Fruit fly (Drosophila melanogaster) whole organism, prepupa: ENCODE measurements around the gene CG5418.
A peak's percentile ranks its signal among the peaks of the same experiment; 100 is the strongest.

ENCODE experiments used
- Blimp-1 ChIP-seq: fragments of 200-800 bp; sonication (Bioruptor generic); optimal IDR thresholded peaks from 3 replicates; lab custom pipeline; 2017; ENCODE audit warnings: missing biosample characterization, missing genetic modification characterization, mild to moderate bottlenecking, moderate library complexity, missing genetic modification reagents
- CG10631 ChIP-seq: fragments of 200-800 bp; sonication (Bioruptor generic); optimal IDR thresholded peaks from 2 replicates; lab custom pipeline; 2016; ENCODE audit warnings: missing biosample characterization, missing genetic modification characterization
- CG10669 ChIP-seq: fragments of 200-800 bp; sonication (Bioruptor generic); optimal IDR thresholded peaks from 3 replicates; lab custom pipeline; 2018; ENCODE audit warnings: missing biosample characterization, mild to moderate bottlenecking, missing genetic modification characterization, moderate library complexity
- CG11294 ChIP-seq: fragments of 200-800 bp; sonication (Bioruptor generic); IDR thresholded peaks from 2 replicates; pipeline ENCODE4 v1.3.6; 2022; ENCODE audit warnings: missing biosample characterization, missing genetic modification characterization
- CG11762 ChIP-seq: fragments of 200-800 bp; sonication (Bioruptor generic); optimal IDR thresholded peaks from 3 replicates; lab custom pipeline; 2016; ENCODE audit warnings: missing biosample characterization, missing genetic modification characterization; ENCODE audit not compliant: insufficient read depth
- CG11902 ChIP-seq: fragments of 200-800 bp; sonication (Bioruptor generic); optimal IDR thresholded peaks from 3 replicates; lab custom pipeline; 2016; ENCODE audit warnings: missing biosample characterization, missing genetic modification characterization
- CG15336 ChIP-seq: fragments of 200-800 bp; sonication (Bioruptor generic); IDR thresholded peaks from 2 replicates; pipeline ENCODE4 v1.3.6; 2022; ENCODE audit warnings: missing biosample characterization, missing genetic modification characterization
- CG1621 ChIP-seq: fragments of 200-800 bp; sonication (Bioruptor generic); optimal IDR thresholded peaks from 3 replicates; lab custom pipeline; 2018; ENCODE audit warnings: missing biosample characterization, mild to moderate bottlenecking, missing genetic modification characterization
- CG16779 ChIP-seq: fragments of 200-800 bp; sonication (Bioruptor generic); optimal IDR thresholded peaks from 3 replicates; lab custom pipeline; 2017; ENCODE audit warnings: missing biosample characterization, mild to moderate bottlenecking, missing genetic modification characterization
- CG3032 ChIP-seq: fragments of 200-800 bp; optimal IDR thresholded peaks from 2 replicates; lab custom pipeline; 2019; ENCODE audit warnings: missing biosample characterization, mild to moderate bottlenecking, missing genetic modification characterization, moderate library complexity
- CG32006 ChIP-seq: fragments of 200-800 bp; sonication (Bioruptor generic); optimal IDR thresholded peaks from 3 replicates; lab custom pipeline; 2017; ENCODE audit warnings: missing biosample characterization, mild to moderate bottlenecking, missing genetic modification characterization
- CG34406 ChIP-seq: fragments of 200-800 bp; sonication (Bioruptor generic); optimal IDR thresholded peaks from 3 replicates; lab custom pipeline; 2016; ENCODE audit warnings: missing biosample characterization, missing genetic modification characterization
- CG3919 ChIP-seq: fragments of 200-800 bp; sonication (Bioruptor generic); optimal IDR thresholded peaks from 3 replicates; lab custom pipeline; 2016; ENCODE audit warnings: missing biosample characterization, missing genetic modification characterization
- CG4318 ChIP-seq: fragments of 200-800 bp; sonication (Bioruptor generic); optimal IDR thresholded peaks from 3 replicates; lab custom pipeline; 2017; ENCODE audit warnings: missing biosample characterization, mild to moderate bottlenecking, missing genetic modification characterization
- CG6163 ChIP-seq: fragments of 200-800 bp; sonication (Bioruptor generic); IDR thresholded peaks from 3 replicates; pipeline ENCODE4 v1.3.6; 2022; ENCODE audit warnings: missing biosample characterization, missing genetic modification characterization
- CG6276 ChIP-seq: fragments of 200-800 bp; sonication (Bioruptor generic); optimal IDR thresholded peaks from 2 replicates; lab custom pipeline; 2017; ENCODE audit warnings: missing biosample characterization, mild to moderate bottlenecking, missing genetic modification characterization
- CG6792 ChIP-seq: fragments of 200-800 bp; sonication (Bioruptor generic); optimal IDR thresholded peaks from 3 replicates; lab custom pipeline; 2016; ENCODE audit warnings: missing biosample characterization, missing genetic modification characterization
- CG7368 ChIP-seq: fragments of 200-800 bp; sonication (Bioruptor generic); optimal IDR thresholded peaks from 3 replicates; lab custom pipeline; 2016; ENCODE audit warnings: missing biosample characterization, missing genetic modification characterization
- CG8119 ChIP-seq: fragments of 200-800 bp; sonication (Bioruptor generic); IDR thresholded peaks from 3 replicates; pipeline ENCODE4 v1.3.6; 2022; ENCODE audit warnings: missing biosample characterization, missing genetic modification characterization
- CG8632 ChIP-seq: fragments of 200-800 bp; sonication (Bioruptor generic); optimal IDR thresholded peaks from 3 replicates; lab custom pipeline; 2016; ENCODE audit warnings: missing biosample characterization, missing genetic modification characterization
- Eip75B ChIP-seq: fragments of 200-800 bp; sonication (Bioruptor generic); optimal IDR thresholded peaks from 3 replicates; lab custom pipeline; 2016; ENCODE audit warnings: missing biosample characterization, missing genetic modification characterization
- Eip78C ChIP-seq: fragments of 200-800 bp; sonication (Bioruptor generic); peaks from one replicate; lab custom pipeline; 2016; ENCODE audit warnings: missing biosample characterization, missing genetic modification characterization
- Ets21C ChIP-seq: fragments of 200-800 bp; sonication (Bioruptor generic); optimal IDR thresholded peaks from 3 replicates; lab custom pipeline; 2016; ENCODE audit warnings: missing biosample characterization, missing genetic modification characterization
- Ets96B ChIP-seq: fragments of 200-800 bp; optimal IDR thresholded peaks from 2 replicates; lab custom pipeline; 2019; ENCODE audit warnings: missing biosample characterization, mild to moderate bottlenecking, missing genetic modification characterization, moderate library complexity
- Gug ChIP-seq: fragments of 200-800 bp; sonication (Bioruptor generic); IDR thresholded peaks from 2 replicates; pipeline ENCODE4 v1.3.6; 2022; ENCODE audit warnings: missing biosample characterization, missing genetic modification characterization
- Hr38 ChIP-seq: sonication (Bioruptor generic); optimal IDR thresholded peaks from 2 replicates; lab custom pipeline; 2016; ENCODE audit warnings: missing biosample characterization, missing genetic modification characterization
- Hr39 ChIP-seq: fragments of 200-800 bp; sonication (Bioruptor generic); optimal IDR thresholded peaks from 2 replicates; lab custom pipeline; 2016; ENCODE audit warnings: missing biosample characterization, missing genetic modification characterization
- Hr4 ChIP-seq: fragments of 200-800 bp; sonication (Bioruptor generic); optimal IDR thresholded peaks from 3 replicates; lab custom pipeline; 2016; ENCODE audit warnings: missing biosample characterization, missing genetic modification characterization
- OdsH ChIP-seq: fragments of 200-800 bp; sonication (Bioruptor generic); optimal IDR thresholded peaks from 3 replicates; lab custom pipeline; 2016; ENCODE audit warnings: missing biosample characterization, missing genetic modification characterization
- Smox ChIP-seq: fragments of 200-800 bp; sonication (Bioruptor generic); optimal IDR thresholded peaks from 3 replicates; lab custom pipeline; 2016; ENCODE audit warnings: missing biosample characterization, missing genetic modification characterization
- Sox14 ChIP-seq: fragments of 200-800 bp; sonication (Bioruptor generic); optimal IDR thresholded peaks from 3 replicates; lab custom pipeline; 2016; ENCODE audit warnings: missing biosample characterization, missing genetic modification characterization
- achi ChIP-seq: fragments of 200-800 bp; sonication (Bioruptor generic); optimal IDR thresholded peaks from 3 replicates; lab custom pipeline; 2016; ENCODE audit warnings: missing biosample characterization, missing genetic modification characterization
- acj6 ChIP-seq: fragments of 200-800 bp; sonication (Bioruptor generic); optimal IDR thresholded peaks from 3 replicates; lab custom pipeline; 2016; ENCODE audit warnings: missing biosample characterization, missing genetic modification characterization
- cyc ChIP-seq: fragments of 200-800 bp; sonication (Bioruptor generic); optimal IDR thresholded peaks from 3 replicates; lab custom pipeline; 2016; ENCODE audit warnings: missing biosample characterization, missing genetic modification characterization
- dac ChIP-seq: fragments of 200-800 bp; sonication (Bioruptor generic); optimal IDR thresholded peaks from 2 replicates; lab custom pipeline; 2017; ENCODE audit warnings: missing biosample characterization, mild to moderate bottlenecking, missing genetic modification characterization
- eg ChIP-seq: fragments of 200-800 bp; sonication (Bioruptor generic); IDR thresholded peaks from 3 replicates; pipeline ENCODE4 v1.3.6; 2022; ENCODE audit warnings: missing biosample characterization, missing genetic modification characterization
- esn ChIP-seq: fragments of 200-800 bp; sonication (Bioruptor generic); optimal IDR thresholded peaks from 2 replicates; lab custom pipeline; 2016; ENCODE audit warnings: missing biosample characterization, mild to moderate bottlenecking, missing genetic modification characterization, moderate library complexity
- fd59A ChIP-seq: fragments of 200-800 bp; sonication (Bioruptor generic); optimal IDR thresholded peaks from 2 replicates; lab custom pipeline; 2017; ENCODE audit warnings: missing biosample characterization, mild to moderate bottlenecking, missing genetic modification characterization, missing genetic modification reagents
- fd85E ChIP-seq: fragments of 200-800 bp; sonication (Bioruptor generic); optimal IDR thresholded peaks from 3 replicates; lab custom pipeline; 2016; ENCODE audit warnings: missing biosample characterization, missing genetic modification characterization
- lz ChIP-seq: fragments of 200-800 bp; sonication (Bioruptor generic); optimal IDR thresholded peaks from 3 replicates; lab custom pipeline; 2016; ENCODE audit warnings: missing biosample characterization, missing genetic modification characterization
- net ChIP-seq: fragments of 200-800 bp; sonication (Bioruptor generic); optimal IDR thresholded peaks from 3 replicates; lab custom pipeline; 2016; ENCODE audit warnings: missing biosample characterization, missing genetic modification characterization
- pdm3 ChIP-seq: fragments of 200-800 bp; sonication (Bioruptor generic); optimal IDR thresholded peaks from 3 replicates; lab custom pipeline; 2016; ENCODE audit warnings: missing biosample characterization, missing genetic modification characterization
- salr ChIP-seq, 2 experiments: fragments of 200-800 bp; sonication (Bioruptor generic); optimal IDR thresholded peaks; 3 replicates each; lab custom pipeline; 2016 to 2018; ENCODE audit warnings: missing biosample characterization in 2 of 2, missing genetic modification characterization in 2 of 2, mild to moderate bottlenecking in 1 of 2
- spab ChIP-seq: fragments of 200-800 bp; sonication (Bioruptor generic); optimal IDR thresholded peaks from 2 replicates; lab custom pipeline; 2017; ENCODE audit warnings: missing biosample characterization, mild to moderate bottlenecking, missing genetic modification characterization, missing genetic modification reagents
- topi ChIP-seq: fragments of 200-800 bp; sonication (Bioruptor generic); optimal IDR thresholded peaks from 3 replicates; lab custom pipeline; 2016; ENCODE audit warnings: missing biosample characterization, missing genetic modification characterization
- vri ChIP-seq: fragments of 200-800 bp; sonication (Bioruptor generic); optimal IDR thresholded peaks from 3 replicates; lab custom pipeline; 2016; ENCODE audit warnings: missing biosample characterization, mild to moderate bottlenecking, missing genetic modification characterization

Gene CG5418

DNA sequence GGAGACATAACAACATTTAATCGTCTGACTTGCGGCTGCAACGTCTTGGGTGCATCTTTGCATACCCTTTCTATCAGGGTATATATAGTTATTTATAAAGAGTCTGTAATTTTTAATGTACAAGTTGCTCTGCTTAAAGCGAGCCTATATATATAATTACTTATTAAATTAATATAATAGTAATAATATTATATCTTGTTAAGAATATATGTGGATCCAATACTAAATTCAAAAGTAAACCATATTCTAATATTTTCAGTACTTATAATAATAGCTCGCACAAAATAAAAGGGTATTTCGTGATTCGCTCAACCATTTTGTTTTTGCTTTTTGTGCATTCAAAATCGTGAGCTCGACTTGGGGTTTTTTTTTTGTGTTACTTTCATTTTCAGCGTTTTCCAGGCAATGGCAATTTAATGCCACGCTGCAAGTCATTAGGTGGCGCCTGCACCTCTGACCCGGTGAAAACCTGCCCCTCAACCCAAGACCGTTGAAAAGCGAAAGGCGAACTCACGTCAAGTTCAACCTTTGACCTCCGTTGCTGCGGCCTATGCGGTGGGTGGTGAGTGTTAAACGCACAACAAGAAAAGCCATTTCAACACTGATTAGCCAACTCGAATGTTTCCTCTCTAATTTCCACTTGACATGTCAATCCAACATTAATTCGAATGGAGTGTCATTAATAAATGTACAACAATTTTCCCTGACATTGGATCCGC is 33.0 kb upstream of the CG5418 start:
- TF ChIP-seq CG6276 (GFP tag; lab: Kevin White, UChicago) (peak; percentile 44), CG8632 (peak; percentile 31), CG32006 (GFP tag; lab: Kevin White, UChicago) (peak; percentile 65), Eip78C (GFP tag; lab: Kevin White, UChicago) (peak; percentile 50), Ets21C (GFP tag; lab: Kevin White, UChicago) (no peak), achi (GFP tag; lab: Kevin White, UChicago) (peak; percentile 16), Hr4 (GFP tag; lab: Kevin White, UChicago) (peak; percentile 5), OdsH (GFP tag; lab: Kevin White, UChicago) (peak; percentile 6), Hr39 (GFP tag; lab: Kevin White, UChicago) (no peak), CG8119 (GFP tag; lab: Robert Waterston, UW) (peak; percentile 64; the same call in 2 of the 3 replicates), CG34406 (GFP tag; lab: Kevin White, UChicago) (peak; percentile 12), CG10631 (no peak), CG15336 (peak; percentile 60), CG4318 (GFP tag; lab: Kevin White, UChicago) (peak; percentile 21), pdm3 (GFP tag; lab: Kevin White, UChicago) (no peak)

DNA sequence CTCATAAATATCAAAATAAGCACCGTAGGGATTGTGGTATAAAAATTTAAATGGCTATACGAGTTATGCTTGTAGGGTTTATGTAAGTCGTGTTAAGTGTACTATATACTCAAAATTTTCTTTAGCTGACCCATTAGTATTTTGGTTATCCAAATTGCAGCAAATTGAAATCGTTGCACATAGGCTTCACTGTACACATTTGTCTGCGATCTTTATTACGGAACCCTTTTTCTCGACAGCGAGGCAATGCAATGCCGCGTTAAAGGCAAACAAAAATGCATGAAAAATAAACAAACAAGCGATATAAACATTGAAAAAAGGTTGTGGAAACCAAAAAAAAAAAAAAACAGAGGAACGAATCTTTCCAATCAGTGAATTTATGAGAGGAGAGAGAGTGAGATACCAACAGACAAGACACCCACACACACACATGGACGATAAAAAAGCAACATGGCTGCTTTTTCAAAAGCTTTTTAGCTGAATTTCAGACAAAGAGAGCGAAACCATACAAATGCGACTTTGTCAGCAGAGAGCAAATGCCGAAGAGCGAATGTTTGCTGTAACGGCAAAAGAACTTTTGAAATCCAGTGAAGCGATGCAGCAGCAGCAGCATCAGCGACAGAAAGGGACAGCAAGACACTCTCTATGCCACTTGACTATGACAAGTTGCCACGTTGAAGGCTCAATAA is 31.0 kb upstream of the CG5418 start:
- TF ChIP-seq CG6163 (peak; percentile 96), Smox (GFP tag; lab: Kevin White, UChicago) (peak; percentile 97), acj6 (GFP tag; lab: Kevin White, UChicago) (peak; percentile 97), spab (GFP tag; lab: Kevin White, UChicago) (peak; percentile 95), CG11902 (GFP tag; lab: Kevin White, UChicago) (peak; percentile 95), CG6276 (GFP tag; lab: Kevin White, UChicago) (peak; percentile 96), eg (GFP tag; lab: Robert Waterston, UW) (peak; percentile 97), net (peak; percentile 97), lz (peak; percentile 98), Gug (GFP tag; lab: Robert Waterston, UW) (peak; percentile 90), CG10669 (peak; percentile 96), CG8119 (GFP tag; lab: Robert Waterston, UW) (peak; percentile 96), Ets21C (GFP tag; lab: Kevin White, UChicago) (peak; percentile 97), dac (GFP tag; lab: Kevin White, UChicago) (peak; percentile 92), Sox14 (GFP tag; lab: Kevin White, UChicago) (peak; percentile 98), Hr38 (GFP tag; lab: Kevin White, UChicago) (peak; percentile 34), pdm3 (GFP tag; lab: Kevin White, UChicago) (peak; percentile 98), OdsH (GFP tag; lab: Kevin White, UChicago) (peak; percentile 98), CG11294 (GFP tag; lab: Robert Waterston, UW) (peak; percentile 93), CG6792 (GFP tag; lab: Kevin White, UChicago) (peak; percentile 96), CG1621 (tag; lab: Kevin White, UChicago) (peak; percentile 95), CG3919 (GFP tag; lab: Kevin White, UChicago) (peak; percentile 96), CG16779 (peak; percentile 79), CG15336 (peak; percentile 96), vri (GFP tag; lab: Kevin White, UChicago) (peak; percentile 94), CG3032 (tag; lab: Kevin White, UChicago) (peak; percentile 96), CG4318 (GFP tag; lab: Kevin White, UChicago) (peak; percentile 93), Eip75B (GFP tag; lab: Kevin White, UChicago) (peak; percentile 94), cyc (GFP tag; lab: Kevin White, UChicago) (peak; percentile 98), CG10631 (peak; percentile 96), CG7368 (GFP tag; lab: Kevin White, UChicago) (peak; percentile 96), topi (GFP tag; lab: Kevin White, UChicago) (peak; percentile 97), CG11762 (peak; percentile 94), Eip78C (GFP tag; lab: Kevin White, UChicago) (peak; percentile 99), esn (GFP tag; lab: Kevin White, UChicago) (peak; percentile 99), salr (GFP tag; optimal IDR thresholded peaks at IDR 0.05; lab: Kevin White, UChicago) (peak; percentile 91 to 97), fd85E (GFP tag; lab: Kevin White, UChicago) (peak; percentile 92), Ets96B (tag; lab: Kevin White, UChicago) (peak; percentile 96), fd59A (GFP tag; lab: Kevin White, UChicago) (peak; percentile 95), Blimp-1 (GFP tag; lab: Kevin White, UChicago) (peak; percentile 87)
